Fruit fly (Drosophila melanogaster) whole organism, prepupa: ENCODE measurements around the gene AOX3.
A peak's percentile ranks its signal among the peaks of the same experiment; 100 is the strongest.

Source experiments
- Blimp-1 ChIP-seq: fragments of 200-800 bp; sonication (Bioruptor generic); optimal IDR thresholded peaks from 3 replicates; lab custom pipeline; 2017; ENCODE audit warnings: missing biosample characterization, missing genetic modification characterization, mild to moderate bottlenecking, moderate library complexity, missing genetic modification reagents
- CG10631 ChIP-seq: fragments of 200-800 bp; sonication (Bioruptor generic); optimal IDR thresholded peaks from 2 replicates; lab custom pipeline; 2016; ENCODE audit warnings: missing biosample characterization, missing genetic modification characterization
- CG10669 ChIP-seq: fragments of 200-800 bp; sonication (Bioruptor generic); optimal IDR thresholded peaks from 3 replicates; lab custom pipeline; 2018; ENCODE audit warnings: missing biosample characterization, mild to moderate bottlenecking, missing genetic modification characterization, moderate library complexity
- CG11294 ChIP-seq: fragments of 200-800 bp; sonication (Bioruptor generic); IDR thresholded peaks from 2 replicates; pipeline ENCODE4 v1.3.6; 2022; ENCODE audit warnings: missing biosample characterization, missing genetic modification characterization
- CG11762 ChIP-seq: fragments of 200-800 bp; sonication (Bioruptor generic); optimal IDR thresholded peaks from 3 replicates; lab custom pipeline; 2016; ENCODE audit warnings: missing biosample characterization, missing genetic modification characterization; ENCODE audit not compliant: insufficient read depth
- CG11902 ChIP-seq: fragments of 200-800 bp; sonication (Bioruptor generic); optimal IDR thresholded peaks from 3 replicates; lab custom pipeline; 2016; ENCODE audit warnings: missing biosample characterization, missing genetic modification characterization
- CG15336 ChIP-seq: fragments of 200-800 bp; sonication (Bioruptor generic); IDR thresholded peaks from 2 replicates; pipeline ENCODE4 v1.3.6; 2022; ENCODE audit warnings: missing biosample characterization, missing genetic modification characterization
- CG1621 ChIP-seq: fragments of 200-800 bp; sonication (Bioruptor generic); optimal IDR thresholded peaks from 3 replicates; lab custom pipeline; 2018; ENCODE audit warnings: missing biosample characterization, mild to moderate bottlenecking, missing genetic modification characterization
- CG16779 ChIP-seq: fragments of 200-800 bp; sonication (Bioruptor generic); optimal IDR thresholded peaks from 3 replicates; lab custom pipeline; 2017; ENCODE audit warnings: missing biosample characterization, mild to moderate bottlenecking, missing genetic modification characterization
- CG3032 ChIP-seq: fragments of 200-800 bp; optimal IDR thresholded peaks from 2 replicates; lab custom pipeline; 2019; ENCODE audit warnings: missing biosample characterization, mild to moderate bottlenecking, missing genetic modification characterization, moderate library complexity
- CG31627 ChIP-seq: fragments of 200-800 bp; sonication (Bioruptor generic); optimal IDR thresholded peaks from 3 replicates; lab custom pipeline; 2016; ENCODE audit warnings: missing biosample characterization, missing genetic modification characterization
- CG32006 ChIP-seq: fragments of 200-800 bp; sonication (Bioruptor generic); optimal IDR thresholded peaks from 3 replicates; lab custom pipeline; 2017; ENCODE audit warnings: missing biosample characterization, mild to moderate bottlenecking, missing genetic modification characterization
- CG34406 ChIP-seq: fragments of 200-800 bp; sonication (Bioruptor generic); optimal IDR thresholded peaks from 3 replicates; lab custom pipeline; 2016; ENCODE audit warnings: missing biosample characterization, missing genetic modification characterization
- CG3919 ChIP-seq: fragments of 200-800 bp; sonication (Bioruptor generic); optimal IDR thresholded peaks from 3 replicates; lab custom pipeline; 2016; ENCODE audit warnings: missing biosample characterization, missing genetic modification characterization
- CG4318 ChIP-seq: fragments of 200-800 bp; sonication (Bioruptor generic); optimal IDR thresholded peaks from 3 replicates; lab custom pipeline; 2017; ENCODE audit warnings: missing biosample characterization, mild to moderate bottlenecking, missing genetic modification characterization
- CG6163 ChIP-seq: fragments of 200-800 bp; sonication (Bioruptor generic); IDR thresholded peaks from 3 replicates; pipeline ENCODE4 v1.3.6; 2022; ENCODE audit warnings: missing biosample characterization, missing genetic modification characterization
- CG6276 ChIP-seq: fragments of 200-800 bp; sonication (Bioruptor generic); optimal IDR thresholded peaks from 2 replicates; lab custom pipeline; 2017; ENCODE audit warnings: missing biosample characterization, mild to moderate bottlenecking, missing genetic modification characterization
- CG7368 ChIP-seq: fragments of 200-800 bp; sonication (Bioruptor generic); optimal IDR thresholded peaks from 3 replicates; lab custom pipeline; 2016; ENCODE audit warnings: missing biosample characterization, missing genetic modification characterization
- CG8119 ChIP-seq: fragments of 200-800 bp; sonication (Bioruptor generic); IDR thresholded peaks from 3 replicates; pipeline ENCODE4 v1.3.6; 2022; ENCODE audit warnings: missing biosample characterization, missing genetic modification characterization
- CG8632 ChIP-seq: fragments of 200-800 bp; sonication (Bioruptor generic); optimal IDR thresholded peaks from 3 replicates; lab custom pipeline; 2016; ENCODE audit warnings: missing biosample characterization, missing genetic modification characterization
- CG9139 ChIP-seq: fragments of 200-800 bp; sonication (Bioruptor generic); optimal IDR thresholded peaks from 3 replicates; lab custom pipeline; 2017; ENCODE audit warnings: missing biosample characterization, mild to moderate bottlenecking, missing genetic modification characterization
- Eip75B ChIP-seq: fragments of 200-800 bp; sonication (Bioruptor generic); optimal IDR thresholded peaks from 3 replicates; lab custom pipeline; 2016; ENCODE audit warnings: missing biosample characterization, missing genetic modification characterization
- Eip78C ChIP-seq: fragments of 200-800 bp; sonication (Bioruptor generic); peaks from one replicate; lab custom pipeline; 2016; ENCODE audit warnings: missing biosample characterization, missing genetic modification characterization
- Ets21C ChIP-seq: fragments of 200-800 bp; sonication (Bioruptor generic); optimal IDR thresholded peaks from 3 replicates; lab custom pipeline; 2016; ENCODE audit warnings: missing biosample characterization, missing genetic modification characterization
- Ets96B ChIP-seq: fragments of 200-800 bp; optimal IDR thresholded peaks from 2 replicates; lab custom pipeline; 2019; ENCODE audit warnings: missing biosample characterization, mild to moderate bottlenecking, missing genetic modification characterization, moderate library complexity
- Gug ChIP-seq: fragments of 200-800 bp; sonication (Bioruptor generic); IDR thresholded peaks from 2 replicates; pipeline ENCODE4 v1.3.6; 2022; ENCODE audit warnings: missing biosample characterization, missing genetic modification characterization
- Hr38 ChIP-seq: sonication (Bioruptor generic); optimal IDR thresholded peaks from 2 replicates; lab custom pipeline; 2016; ENCODE audit warnings: missing biosample characterization, missing genetic modification characterization
- Hr39 ChIP-seq: fragments of 200-800 bp; sonication (Bioruptor generic); optimal IDR thresholded peaks from 2 replicates; lab custom pipeline; 2016; ENCODE audit warnings: missing biosample characterization, missing genetic modification characterization
- Hr4 ChIP-seq: fragments of 200-800 bp; sonication (Bioruptor generic); optimal IDR thresholded peaks from 3 replicates; lab custom pipeline; 2016; ENCODE audit warnings: missing biosample characterization, missing genetic modification characterization
- Lpt ChIP-seq: fragments of 200-800 bp; sonication (Bioruptor generic); optimal IDR thresholded peaks from 3 replicates; lab custom pipeline; 2016; ENCODE audit warnings: missing biosample characterization, missing genetic modification characterization
- Met ChIP-seq: fragments of 200-800 bp; sonication (Bioruptor generic); optimal IDR thresholded peaks from 3 replicates; lab custom pipeline; 2016; ENCODE audit warnings: missing biosample characterization, missing genetic modification characterization
- OdsH ChIP-seq: fragments of 200-800 bp; sonication (Bioruptor generic); optimal IDR thresholded peaks from 3 replicates; lab custom pipeline; 2016; ENCODE audit warnings: missing biosample characterization, missing genetic modification characterization
- Smox ChIP-seq: fragments of 200-800 bp; sonication (Bioruptor generic); optimal IDR thresholded peaks from 3 replicates; lab custom pipeline; 2016; ENCODE audit warnings: missing biosample characterization, missing genetic modification characterization
- Sox102F ChIP-seq: fragments of 200-800 bp; sonication (Bioruptor generic); optimal IDR thresholded peaks from 2 replicates; lab custom pipeline; 2016; ENCODE audit warnings: missing biosample characterization, mild to moderate bottlenecking, missing genetic modification characterization
- Sox15 ChIP-seq: fragments of 200-800 bp; sonication (Bioruptor generic); optimal IDR thresholded peaks from 3 replicates; lab custom pipeline; 2016; ENCODE audit warnings: missing biosample characterization, missing genetic modification characterization
- achi ChIP-seq: fragments of 200-800 bp; sonication (Bioruptor generic); optimal IDR thresholded peaks from 3 replicates; lab custom pipeline; 2016; ENCODE audit warnings: missing biosample characterization, missing genetic modification characterization
- acj6 ChIP-seq: fragments of 200-800 bp; sonication (Bioruptor generic); optimal IDR thresholded peaks from 3 replicates; lab custom pipeline; 2016; ENCODE audit warnings: missing biosample characterization, missing genetic modification characterization
- cyc ChIP-seq: fragments of 200-800 bp; sonication (Bioruptor generic); optimal IDR thresholded peaks from 3 replicates; lab custom pipeline; 2016; ENCODE audit warnings: missing biosample characterization, missing genetic modification characterization
- dac ChIP-seq: fragments of 200-800 bp; sonication (Bioruptor generic); optimal IDR thresholded peaks from 2 replicates; lab custom pipeline; 2017; ENCODE audit warnings: missing biosample characterization, mild to moderate bottlenecking, missing genetic modification characterization
- eg ChIP-seq: fragments of 200-800 bp; sonication (Bioruptor generic); IDR thresholded peaks from 3 replicates; pipeline ENCODE4 v1.3.6; 2022; ENCODE audit warnings: missing biosample characterization, missing genetic modification characterization
- esn ChIP-seq: fragments of 200-800 bp; sonication (Bioruptor generic); optimal IDR thresholded peaks from 2 replicates; lab custom pipeline; 2016; ENCODE audit warnings: missing biosample characterization, mild to moderate bottlenecking, missing genetic modification characterization, moderate library complexity
- fd59A ChIP-seq: fragments of 200-800 bp; sonication (Bioruptor generic); optimal IDR thresholded peaks from 2 replicates; lab custom pipeline; 2017; ENCODE audit warnings: missing biosample characterization, mild to moderate bottlenecking, missing genetic modification characterization, missing genetic modification reagents
- fd85E ChIP-seq: fragments of 200-800 bp; sonication (Bioruptor generic); optimal IDR thresholded peaks from 3 replicates; lab custom pipeline; 2016; ENCODE audit warnings: missing biosample characterization, missing genetic modification characterization
- fkh ChIP-seq: fragments of 200-800 bp; sonication (Bioruptor generic); optimal IDR thresholded peaks from 3 replicates; lab custom pipeline; 2017; ENCODE audit warnings: missing biosample characterization, mild to moderate bottlenecking, missing genetic modification characterization, moderate library complexity
- lz ChIP-seq: fragments of 200-800 bp; sonication (Bioruptor generic); optimal IDR thresholded peaks from 3 replicates; lab custom pipeline; 2016; ENCODE audit warnings: missing biosample characterization, missing genetic modification characterization
- net ChIP-seq: fragments of 200-800 bp; sonication (Bioruptor generic); optimal IDR thresholded peaks from 3 replicates; lab custom pipeline; 2016; ENCODE audit warnings: missing biosample characterization, missing genetic modification characterization
- pdm3 ChIP-seq: fragments of 200-800 bp; sonication (Bioruptor generic); optimal IDR thresholded peaks from 3 replicates; lab custom pipeline; 2016; ENCODE audit warnings: missing biosample characterization, missing genetic modification characterization
- salr ChIP-seq, 2 experiments: fragments of 200-800 bp; sonication (Bioruptor generic); optimal IDR thresholded peaks; 3 replicates each; lab custom pipeline; 2016 to 2018; ENCODE audit warnings: missing biosample characterization in 2 of 2, missing genetic modification characterization in 2 of 2, mild to moderate bottlenecking in 1 of 2
- ss ChIP-seq, 2 experiments: fragments of 200-800 bp; sonication (Bioruptor generic); optimal IDR thresholded peaks; 2 replicates in 1 of 2; 3 replicates in 1 of 2; lab custom pipeline; 2017 to 2018; ENCODE audit warnings: mild to moderate bottlenecking in 2 of 2, missing biosample characterization in 2 of 2, missing genetic modification characterization in 2 of 2, moderate library complexity in 1 of 2
- svp ChIP-seq: fragments of 200-800 bp; sonication (Bioruptor generic); peaks from one replicate; lab custom pipeline; 2016; ENCODE audit warnings: missing biosample characterization, missing genetic modification characterization
- topi ChIP-seq: fragments of 200-800 bp; sonication (Bioruptor generic); optimal IDR thresholded peaks from 3 replicates; lab custom pipeline; 2016; ENCODE audit warnings: missing biosample characterization, missing genetic modification characterization
- vri ChIP-seq: fragments of 200-800 bp; sonication (Bioruptor generic); optimal IDR thresholded peaks from 3 replicates; lab custom pipeline; 2016; ENCODE audit warnings: missing biosample characterization, mild to moderate bottlenecking, missing genetic modification characterization

Gene AOX3

dm6 chr3R:15547827-15548517 lies at the start of gene AOX3:
TSS of gene AOX3 (minus strand) at chr3R:15548188.
- TF ChIP-seq OdsH (GFP tag; lab: Kevin White, UChicago) (peak; percentile 29), net (peak; percentile 58), CG10669 (no peak), lz (GFP tag; lab: Kevin White, UChicago) (peak; percentile 7), dac (GFP tag; lab: Kevin White, UChicago) (peak; percentile 71), CG4318 (GFP tag; lab: Kevin White, UChicago) (peak; percentile 57), Met (peak; percentile 12), vri (peak; percentile 77), CG11762 (peak; percentile 2), CG31627 (GFP tag; lab: Kevin White, UChicago) (no peak), CG9139 (no peak), acj6 (GFP tag; lab: Kevin White, UChicago) (peak; percentile 38), CG34406 (no peak), CG8632 (peak; percentile 13), topi (GFP tag; lab: Kevin White, UChicago) (no peak), svp (GFP tag; lab: Kevin White, UChicago) (peak; percentile 65), Lpt (GFP tag; lab: Kevin White, UChicago) (peak; percentile 43), esn (GFP tag; lab: Kevin White, UChicago) (peak; percentile 25), CG8119 (GFP tag; lab: Robert Waterston, UW) (peak; percentile 62), Eip75B (GFP tag; lab: Kevin White, UChicago) (no peak), Gug (GFP tag; lab: Robert Waterston, UW) (peak; percentile 32; the same call in 1 of the 2 replicates), CG16779 (tag; lab: Kevin White, UChicago) (no peak), CG11902 (GFP tag; lab: Kevin White, UChicago) (no peak), pdm3 (GFP tag; lab: Kevin White, UChicago) (peak; percentile 51), Hr38 (no peak), Hr39 (no peak), CG6163 (GFP tag; lab: Robert Waterston, UW) (peak; percentile 64), cyc (GFP tag; lab: Kevin White, UChicago) (no peak), Blimp-1 (GFP tag; lab: Kevin White, UChicago) (no peak), fd59A (no peak), CG3919 (GFP tag; lab: Kevin White, UChicago) (peak; percentile 14), CG6276 (GFP tag; lab: Kevin White, UChicago) (peak; percentile 62), Eip78C (peak; percentile 86), CG7368 (GFP tag; lab: Kevin White, UChicago) (peak; percentile 9), CG10631 (GFP tag; lab: Kevin White, UChicago) (peak; percentile 20), CG11294 (peak; percentile 56), eg (peak; percentile 75), fkh (GFP tag; lab: Kevin White, UChicago) (peak; percentile 30), Smox (GFP tag; lab: Kevin White, UChicago) (peak; percentile 32), CG32006 (GFP tag; lab: Kevin White, UChicago) (peak; percentile 87), Hr4 (GFP tag; lab: Kevin White, UChicago) (peak; percentile 83), Ets21C (GFP tag; lab: Kevin White, UChicago) (no peak), salr (GFP tag; optimal IDR thresholded peaks at IDR 0.05; lab: Kevin White, UChicago) (peak in 1 of 2 experiments; percentile 75), CG1621 (tag; lab: Kevin White, UChicago) (no peak), Sox15 (GFP tag; lab: Kevin White, UChicago) (no peak), Ets96B (tag; lab: Kevin White, UChicago) (no peak), CG3032 (tag; lab: Kevin White, UChicago) (no peak), Sox102F (GFP tag; lab: Kevin White, UChicago) (peak; percentile 15), ss (GFP tag; optimal IDR thresholded peaks at IDR 0.05; lab: Kevin White, UChicago) (no peak), fd85E (GFP tag; lab: Kevin White, UChicago) (no peak), achi (peak; percentile 44), CG15336 (peak; percentile 37)
